Fruit fly (Drosophila melanogaster) whole organism, embryonic: ENCODE results near the gene mtsh.
A peak's percentile ranks its signal among the peaks of the same experiment; 100 is the strongest.

Source experiments
- Ada2b ChIP-seq: fragments of 200-800 bp; sonication (Bioruptor generic); IDR thresholded peaks from 2 replicates; pipeline ENCODE4 v1.3.6; 2022; ENCODE audit warnings: missing biosample characterization, missing genetic modification characterization
- Atf-2 ChIP-seq: fragments of 200-800 bp; sonication (Bioruptor generic); optimal IDR thresholded peaks from 2 replicates; lab custom pipeline; 2016; ENCODE audit warnings: missing biosample characterization, missing genetic modification characterization
- BEAF-32 ChIP-seq: fragments of 200-800 bp; sonication (Bioruptor generic); optimal IDR thresholded peaks from 3 replicates; lab custom pipeline; 2017; ENCODE audit warnings: missing biosample characterization, missing genetic modification characterization, mild to moderate bottlenecking, moderate library complexity, missing genetic modification reagents
- CG10366 ChIP-seq: fragments of 200-800 bp; sonication (Bioruptor generic); IDR thresholded peaks from 2 replicates; pipeline ENCODE4 v1.3.6; 2022; ENCODE audit warnings: missing biosample characterization, missing genetic modification characterization
- CG13775 ChIP-seq: fragments of 200-800 bp; sonication (Bioruptor generic); optimal IDR thresholded peaks from 3 replicates; lab custom pipeline; 2017; ENCODE audit warnings: missing biosample characterization, mild to moderate bottlenecking, missing genetic modification characterization
- CG14441 ChIP-seq: fragments of 200-800 bp; sonication (Bioruptor generic); IDR thresholded peaks from 2 replicates; pipeline ENCODE4 v1.3.6; 2022; ENCODE audit warnings: missing biosample characterization, missing genetic modification characterization
- CG1603 ChIP-seq: fragments of 200-800 bp; sonication (Bioruptor generic); optimal IDR thresholded peaks from 2 replicates; lab custom pipeline; 2019; ENCODE audit warnings: missing biosample characterization, mild to moderate bottlenecking, missing genetic modification characterization, moderate library complexity
- CG1792 ChIP-seq: fragments of 200-800 bp; sonication (Bioruptor generic); optimal IDR thresholded peaks from 2 replicates; lab custom pipeline; 2016; ENCODE audit warnings: missing biosample characterization, missing genetic modification characterization
- CG18011 ChIP-seq: fragments of 200-800 bp; sonication (Bioruptor generic); optimal IDR thresholded peaks from 2 replicates; lab custom pipeline; 2017; ENCODE audit warnings: missing biosample characterization, missing genetic modification characterization, mild to moderate bottlenecking, moderate library complexity, missing genotype
- CG2120 ChIP-seq: fragments of 200-800 bp; sonication (Bioruptor generic); optimal IDR thresholded peaks from 3 replicates; lab custom pipeline; 2016; ENCODE audit warnings: missing biosample characterization, missing genetic modification characterization
- CG2199 ChIP-seq: fragments of 200-800 bp; sonication (Bioruptor generic); IDR thresholded peaks from 3 replicates; pipeline ENCODE4 v1.3.6; 2022; ENCODE audit warnings: missing biosample characterization, missing genetic modification characterization
- CG3995 ChIP-seq: fragments of 200-800 bp; sonication (Bioruptor generic); optimal IDR thresholded peaks from 3 replicates; lab custom pipeline; 2016; ENCODE audit warnings: missing biosample characterization, missing genetic modification characterization
- CG4854 ChIP-seq: fragments of 200-800 bp; sonication (Bioruptor generic); optimal IDR thresholded peaks from 2 replicates; lab custom pipeline; 2016; ENCODE audit warnings: missing biosample characterization, missing genetic modification characterization, inconsistent platforms
- CG6813 ChIP-seq: fragments of 200-800 bp; sonication (Bioruptor generic); optimal IDR thresholded peaks from 2 replicates; lab custom pipeline; 2017; ENCODE audit warnings: missing biosample characterization, missing genetic modification characterization, mild to moderate bottlenecking, moderate library complexity, missing genetic modification reagents
- CG7372 ChIP-seq: fragments of 200-800 bp; sonication (Bioruptor generic); IDR thresholded peaks from 2 replicates; pipeline ENCODE4 v1.3.6; 2022; ENCODE audit warnings: missing biosample characterization, missing genetic modification characterization
- CG7928 ChIP-seq: fragments of 200-800 bp; sonication (Bioruptor generic); optimal IDR thresholded peaks from 2 replicates; lab custom pipeline; 2017; ENCODE audit warnings: missing biosample characterization, mild to moderate bottlenecking, missing genetic modification characterization
- CG7963 ChIP-seq: fragments of 200-800 bp; sonication (Bioruptor generic); IDR thresholded peaks from 3 replicates; pipeline ENCODE4 v1.3.6; 2022; ENCODE audit warnings: missing biosample characterization, missing genetic modification characterization; ENCODE audit not compliant: partially characterized antibody
- CrebB ChIP-seq: fragments of 200-800 bp; sonication (Bioruptor generic); optimal IDR thresholded peaks from 3 replicates; lab custom pipeline; 2018; ENCODE audit warnings: missing biosample characterization, mild to moderate bottlenecking, missing genetic modification characterization
- Dll ChIP-seq: fragments of 200-800 bp; sonication (Bioruptor generic); IDR thresholded peaks from 4 replicates; pipeline ENCODE4 v1.3.6; 2022; ENCODE audit warnings: missing biosample characterization, missing genetic modification characterization; ENCODE audit not compliant: partially characterized antibody
- Fer1 ChIP-seq: fragments of 200-800 bp; sonication (Bioruptor generic); optimal IDR thresholded peaks from 2 replicates; lab custom pipeline; 2017; ENCODE audit warnings: missing biosample characterization, mild to moderate bottlenecking, missing genetic modification characterization
- GATAe ChIP-seq: fragments of 200-800 bp; sonication (Bioruptor generic); conservative IDR thresholded peaks from 2 replicates; pipeline ENCODE4 v1.3.6; 2022; ENCODE audit warnings: missing biosample characterization, missing genetic modification characterization
- HHEX ChIP-seq: fragments of 200-800 bp; sonication (Bioruptor generic); optimal IDR thresholded peaks from 3 replicates; lab custom pipeline; 2017; ENCODE audit warnings: missing biosample characterization, mild to moderate bottlenecking, missing genetic modification characterization, missing genetic modification reagents
- Meics ChIP-seq: fragments of 200-800 bp; sonication (Bioruptor generic); optimal IDR thresholded peaks from 2 replicates; lab custom pipeline; 2017; ENCODE audit warnings: missing biosample characterization, mild to moderate bottlenecking, missing genetic modification characterization
- NfI ChIP-seq: fragments of 200-800 bp; sonication (Bioruptor generic); optimal IDR thresholded peaks from 3 replicates; lab custom pipeline; 2018; ENCODE audit warnings: missing biosample characterization, mild to moderate bottlenecking, missing genetic modification characterization, moderate library complexity
- Opbp ChIP-seq: fragments of 200-800 bp; sonication (Bioruptor generic); IDR thresholded peaks from 3 replicates; pipeline ENCODE4 v1.3.6; 2022; ENCODE audit warnings: missing biosample characterization, missing genetic modification characterization; ENCODE audit not compliant: partially characterized antibody
- Rfx ChIP-seq: fragments of 200-800 bp; sonication (Bioruptor generic); IDR thresholded peaks from 2 replicates; pipeline ENCODE4 v1.3.6; 2022; ENCODE audit warnings: missing biosample characterization, missing genetic modification characterization
- TFAM ChIP-seq: fragments of 200-800 bp; sonication (Bioruptor generic); optimal IDR thresholded peaks from 2 replicates; lab custom pipeline; 2017; ENCODE audit warnings: missing biosample characterization, missing genetic modification characterization, inconsistent platforms
- Taf1 ChIP-seq: fragments of 200-800 bp; sonication (Bioruptor generic); IDR thresholded peaks from 2 replicates; pipeline ENCODE4 v1.3.6; 2022; ENCODE audit warnings: missing biosample characterization, missing genetic modification characterization
- Xrp1 ChIP-seq: fragments of 200-800 bp; sonication (Bioruptor generic); IDR thresholded peaks from 2 replicates; pipeline ENCODE4 v1.3.6; 2022; ENCODE audit warnings: missing biosample characterization, missing genetic modification characterization
- btn ChIP-seq: fragments of 200-800 bp; sonication (Bioruptor generic); optimal IDR thresholded peaks from 2 replicates; lab custom pipeline; 2016; ENCODE audit warnings: missing biosample characterization, missing genetic modification characterization
- chif ChIP-seq, 2 experiments: fragments of 200-800 bp; sonication (Bioruptor generic); optimal IDR thresholded peaks; 3 replicates each; lab custom pipeline; 2016; ENCODE audit warnings: missing biosample characterization in 2 of 2, missing genetic modification characterization in 2 of 2
- corto ChIP-seq: fragments of 200-800 bp; sonication (Bioruptor generic); optimal IDR thresholded peaks from 2 replicates; lab custom pipeline; 2016; ENCODE audit warnings: missing biosample characterization, mild to moderate bottlenecking, missing genetic modification characterization, moderate library complexity
- crc ChIP-seq: fragments of 200-800 bp; sonication (Bioruptor generic); optimal IDR thresholded peaks from 2 replicates; lab custom pipeline; 2016; ENCODE audit warnings: missing biosample characterization, missing genetic modification characterization
- disco-r ChIP-seq: fragments of 200-800 bp; sonication (Bioruptor generic); optimal IDR thresholded peaks from 2 replicates; lab custom pipeline; 2016; ENCODE audit warnings: missing biosample characterization, missing genetic modification characterization
- fd3F ChIP-seq: fragments of 200-800 bp; sonication (Bioruptor generic); optimal IDR thresholded peaks from 2 replicates; lab custom pipeline; 2018; ENCODE audit warnings: missing biosample characterization, mild to moderate bottlenecking, missing genetic modification characterization, moderate library complexity
- her ChIP-seq: fragments of 200-800 bp; sonication (Bioruptor generic); optimal IDR thresholded peaks from 2 replicates; lab custom pipeline; 2016; ENCODE audit warnings: missing biosample characterization, missing genetic modification characterization
- kni ChIP-seq: fragments of 200-800 bp; sonication (Bioruptor generic); optimal IDR thresholded peaks from 3 replicates; lab custom pipeline; 2017; ENCODE audit warnings: mild to moderate bottlenecking, missing biosample characterization, missing genetic modification reagents, missing genetic modification characterization
- mam ChIP-seq: fragments of 200-800 bp; sonication (Bioruptor generic); optimal IDR thresholded peaks from 3 replicates; lab custom pipeline; 2016; ENCODE audit warnings: missing biosample characterization, missing genetic modification characterization
- odd ChIP-seq: fragments of 200-800 bp; sonication (Bioruptor generic); optimal IDR thresholded peaks from 2 replicates; lab custom pipeline; 2017; ENCODE audit warnings: missing biosample characterization, mild to moderate bottlenecking, missing genetic modification characterization
- onecut ChIP-seq: fragments of 200-800 bp; sonication (Bioruptor generic); IDR thresholded peaks from 2 replicates; pipeline ENCODE4 v1.3.6; 2022; ENCODE audit warnings: missing biosample characterization, missing genetic modification characterization
- prd ChIP-seq, 3 experiments: fragments of >200 bp in 2 of 3; fragments of 200-800 bp in 1 of 3; sonication (Bioruptor generic) in 1 of 3; optimal IDR thresholded peaks in 2 of 3; IDR thresholded peaks in 1 of 3; 2 replicates in 2 of 3; 3 replicates in 1 of 3; pipeline versions ENCODE4 v1.3.6 to Lab custom; 2017 to 2022; ENCODE audit warnings: missing biosample characterization in 1 of 3, missing genetic modification characterization in 1 of 3
- rib ChIP-seq: fragments of 200-800 bp; sonication (Bioruptor generic); IDR thresholded peaks from 2 replicates; pipeline ENCODE4 v1.3.6; 2022; ENCODE audit warnings: missing biosample characterization, missing genetic modification characterization
- schlank ChIP-seq: fragments of 200-800 bp; sonication (Bioruptor generic); optimal IDR thresholded peaks from 2 replicates; lab custom pipeline; 2018; ENCODE audit warnings: missing biosample characterization, mild to moderate bottlenecking, missing genetic modification characterization
- scrt ChIP-seq: fragments of 200-800 bp; sonication (Bioruptor generic); optimal IDR thresholded peaks from 2 replicates; lab custom pipeline; 2018; ENCODE audit warnings: missing biosample characterization, mild to moderate bottlenecking, missing genetic modification characterization, moderate library complexity
- sisA ChIP-seq: fragments of 200-800 bp; sonication (Bioruptor generic); IDR thresholded peaks from 2 replicates; pipeline ENCODE4 v1.3.6; 2022; ENCODE audit warnings: missing biosample characterization, missing genetic modification characterization
- tgo ChIP-seq: fragments of 200-800 bp; sonication (Bioruptor generic); IDR thresholded peaks from 3 replicates; pipeline ENCODE4 v1.3.6; 2022; ENCODE audit warnings: missing biosample characterization, missing genetic modification characterization
- tx ChIP-seq: fragments of 200-800 bp; sonication (Bioruptor generic); optimal IDR thresholded peaks from 2 replicates; lab custom pipeline; 2016; ENCODE audit warnings: missing biosample characterization, missing genetic modification characterization
- wek ChIP-seq: fragments of 200-800 bp; sonication (Bioruptor generic); optimal IDR thresholded peaks from 3 replicates; lab custom pipeline; 2018; ENCODE audit warnings: missing biosample characterization, mild to moderate bottlenecking, missing genetic modification characterization, moderate library complexity
- yki ChIP-seq: fragments of >200 bp; optimal IDR thresholded peaks from 3 replicates; lab custom pipeline; 2018
- zfh2 ChIP-seq: fragments of 200-800 bp; sonication (Bioruptor generic); optimal IDR thresholded peaks from 2 replicates; lab custom pipeline; 2016; ENCODE audit warnings: missing biosample characterization, missing genetic modification characterization

mtsh gene

DNA sequence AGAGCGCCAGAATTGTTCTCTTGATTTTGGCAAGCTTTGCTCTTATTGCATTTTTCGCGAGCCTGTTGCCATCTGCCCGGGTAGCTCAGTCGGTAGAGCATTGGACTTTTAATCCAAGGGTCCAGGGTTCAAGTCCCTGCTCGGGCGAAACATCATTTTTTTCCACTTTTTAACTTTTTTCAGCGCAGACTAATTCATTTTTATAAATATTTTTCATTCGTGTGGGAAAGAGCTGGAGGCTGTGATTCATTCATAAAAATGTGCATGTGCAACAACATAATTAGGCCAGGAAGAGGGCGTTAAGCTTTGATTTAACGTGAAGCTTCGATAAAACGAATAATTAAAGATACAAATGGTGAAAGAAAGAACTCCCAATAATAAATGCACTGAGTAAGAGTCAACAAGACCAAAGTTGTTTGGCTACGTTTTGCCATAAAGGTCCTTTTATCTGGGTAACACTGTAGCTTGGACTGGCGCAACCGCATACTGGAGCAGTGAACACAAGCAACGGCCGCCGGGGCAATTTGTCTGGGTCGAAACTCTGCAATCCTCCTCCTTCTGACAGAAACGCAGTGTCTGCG, 29.0 kb downstream of the mtsh start (continued):
- TF ChIP-seq CG2199 (GFP tag; lab: Robert Waterston, UW), result 0 out of 3 replicates have a peak, but pooled peaks have one; percentile 62
- no peak for TF ChIP-seq CG7928 (GFP tag; lab: Kevin White, UChicago)
- no peak for TF ChIP-seq crc (GFP tag; lab: Kevin White, UChicago)
- TF ChIP-seq GATAe (GFP tag; lab: Robert Waterston, UW), result no peak
- TF ChIP-seq disco-r (GFP tag; lab: Kevin White, UChicago), result no peak
- TF ChIP-seq Ada2b (GFP tag; lab: Robert Waterston, UW), result 0 out of 2 replicates have a peak, but pooled peaks have one; percentile 16
- no peak for TF ChIP-seq CG3995 (GFP tag; lab: Kevin White, UChicago)
- no peak for TF ChIP-seq btn
- TF ChIP-seq wek (GFP tag; lab: Kevin White, UChicago), result no peak
- no peak for TF ChIP-seq fd3F (GFP tag; lab: Kevin White, UChicago)
- TF ChIP-seq Rfx (GFP tag; lab: Robert Waterston, UW), result peak; percentile 24; the same call in 1 of the 2 replicates
- no peak for TF ChIP-seq scrt (GFP tag; lab: Kevin White, UChicago)
- TF ChIP-seq CG2120 (GFP tag; lab: Kevin White, UChicago), result no peak
- no peak for TF ChIP-seq schlank
- no peak for TF ChIP-seq CG1603 (tag; lab: Kevin White, UChicago)
- TF ChIP-seq Dll, result no peak
- TF ChIP-seq CG7372 (GFP tag; lab: Robert Waterston, UW), result no peak
- TF ChIP-seq kni (GFP tag; lab: Kevin White, UChicago), result no peak
- no peak for TF ChIP-seq tx (GFP tag; lab: Kevin White, UChicago)
- TF ChIP-seq CG10366 (GFP tag; lab: Robert Waterston, UW), result no peak; the same call in 1 of the 2 replicates
- no peak for TF ChIP-seq Opbp (GFP tag; lab: Robert Waterston, UW)
- no peak for TF ChIP-seq rib
- TF ChIP-seq Meics (GFP tag; lab: Kevin White, UChicago), result no peak
- 0 out of 2 replicates have a peak, but pooled peaks have one; percentile 39 for TF ChIP-seq onecut (GFP tag; lab: Robert Waterston, UW)
- no peak for TF ChIP-seq CG7963
- no peak for TF ChIP-seq Fer1 (GFP tag; lab: Kevin White, UChicago)
- TF ChIP-seq chif (GFP tag; optimal IDR thresholded peaks at IDR 0.05; lab: Kevin White, UChicago), result no peak
- TF ChIP-seq odd, result no peak
- no peak for TF ChIP-seq HHEX
- no peak for TF ChIP-seq CG14441 (GFP tag; lab: Robert Waterston, UW)
- TF ChIP-seq CG18011, result no peak
- TF ChIP-seq CG1792 (GFP tag; lab: Kevin White, UChicago), result no peak
- TF ChIP-seq Xrp1 (GFP tag; lab: Robert Waterston, UW), result peak; percentile 35; the same call in 1 of the 2 replicates
- peak; percentile 68 for TF ChIP-seq corto (GFP tag; lab: Kevin White, UChicago)
- TF ChIP-seq Taf1, result no peak
- TF ChIP-seq CG6813 (GFP tag; lab: Kevin White, UChicago), result no peak
- TF ChIP-seq CG13775 (GFP tag; lab: Kevin White, UChicago), result peak; percentile 28
- TF ChIP-seq yki, result no peak
- no peak for TF ChIP-seq Atf-2 (GFP tag; lab: Kevin White, UChicago)
- no peak for TF ChIP-seq mam (GFP tag; lab: Kevin White, UChicago)
- no peak for TF ChIP-seq CG4854 (GFP tag; lab: Kevin White, UChicago)
- no peak for TF ChIP-seq BEAF-32 (GFP tag; lab: Kevin White, UChicago)
- TF ChIP-seq prd (optimal IDR thresholded peaks at IDR 0.05; lab: Kevin White, UChicago), result no peak
- peak; percentile 41; the same call in 1 of the 3 replicates for TF ChIP-seq prd (GFP tag; IDR thresholded peaks at IDR 0.05; lab: Robert Waterston, UW)
- no peak for TF ChIP-seq zfh2 (GFP tag; lab: Kevin White, UChicago)
- no peak for TF ChIP-seq tgo (GFP tag; lab: Robert Waterston, UW)
- TF ChIP-seq TFAM (GFP tag; lab: Kevin White, UChicago), result no peak
- TF ChIP-seq CrebB (tag; lab: Kevin White, UChicago), result no peak
- no peak for TF ChIP-seq her
- peak; percentile 57; the same call in 1 of the 2 replicates for TF ChIP-seq sisA
- TF ChIP-seq NfI (GFP tag; lab: Kevin White, UChicago), result no peak
